Fruit fly (Drosophila melanogaster) S2 (cell line): ENCODE results near the gene ato.

Experiments
- CG8478 ChIP-seq: fragments of >200 bp; optimal IDR thresholded peaks from 2 replicates; lab custom pipeline; 2018
- CTCF ChIP-seq, 2 experiments: fragments of >200 bp; optimal IDR thresholded peaks; 2 replicates each; lab custom pipeline; 2018

dm6 chr3R:8306927-8307261 lies 29.0 kb downstream of the ato start:
- TF ChIP-seq CG8478 (lab: Kevin White, UChicago) = no peak
- no peak for TF ChIP-seq CTCF (optimal IDR thresholded peaks at IDR 0.05; lab: Kevin White, UChicago)
